Worm (Caenorhabditis elegans) whole organism, L4/young adult: ENCODE measurements around the gene jmjd-3.1.
"Not testable (repeated sequence)": the region's sequence is repeated elsewhere in the genome, so short reads cannot be mapped to it uniquely, and the experiment has no call there.

Experiments used
- W03F9.2 ChIP-seq: fragments of 150-350 bp; optimal IDR thresholded peaks from 2 replicates; lab custom pipeline; 2014; ENCODE audit warnings: missing biosample characterization, missing genetic modification characterization
- dao-5 ChIP-seq: sonication (generic microtip); optimal IDR thresholded peaks from 2 replicates; lab custom pipeline; 2016; ENCODE audit warnings: missing genotype, missing genetic modification characterization, moderate library complexity, missing compliant biosample characterization
- him-1 ChIP-seq: sonication (generic microtip); optimal IDR thresholded peaks from 2 replicates; lab custom pipeline; 2016; ENCODE audit warnings: missing genotype, missing genetic modification reagents, missing genetic modification characterization, missing compliant biosample characterization

The jmjd-3.1 gene

ce11 chrX:8584825-8585384 lies 14.1 kb downstream of the jmjd-3.1 start:
- no peak for TF ChIP-seq him-1 (tag; lab: Kevin White, UChicago)
- TF ChIP-seq W03F9.2 (tag; lab: Kevin White, UChicago): no peak
- no peak for TF ChIP-seq dao-5

ce11 chrX:8585837-8586236 lies 15.0 kb downstream of the jmjd-3.1 start, which contains the start of gene F18E9.3:
Gene F18E9.3 (plus strand): TSS chrX:8586147.
- TF ChIP-seq W03F9.2 (tag; lab: Kevin White, UChicago) (no peak), dao-5 (no peak), him-1 (tag; lab: Kevin White, UChicago) (no peak)

- TF ChIP-seq W03F9.2 (tag; lab: Kevin White, UChicago) (no peak), him-1 (tag; lab: Kevin White, UChicago) (no peak), dao-5 (no peak)
Measured at ce11 chrX:8592881-8593280, 22.0 kb downstream of the jmjd-3.1 start, which contains the start of gene nlp-7. Gene nlp-7 (plus strand): TSS chrX:8593181.

- no peak for TF ChIP-seq dao-5
- TF ChIP-seq him-1 (tag; lab: Kevin White, UChicago): no peak
- no peak for TF ChIP-seq W03F9.2 (tag; lab: Kevin White, UChicago)
Measured at ce11 chrX:8597647-8598046, 26.8 kb downstream of the jmjd-3.1 start, which contains the start of gene F18E9.7. Gene F18E9.7 (minus strand): TSS chrX:8597747.

ce11 chrX:8598491-8598890 lies 27.6 kb downstream of the jmjd-3.1 start:
- TF ChIP-seq him-1 (tag; lab: Kevin White, UChicago) (no peak), dao-5 (no peak), W03F9.2 (tag; lab: Kevin White, UChicago) (no peak)

ce11 chrX:8599725-8600124 lies 28.9 kb downstream of the jmjd-3.1 start:
- TF ChIP-seq W03F9.2 (tag; lab: Kevin White, UChicago) (no peak), dao-5 (no peak), him-1 (tag; lab: Kevin White, UChicago) (no peak)

ce11 chrX:8601235-8601634 lies 30.4 kb downstream of the jmjd-3.1 start, which contains the start of gene F18E9.1:
Gene F18E9.1 (plus strand): TSS chrX:8601535.
- no peak for TF ChIP-seq W03F9.2 (tag; lab: Kevin White, UChicago)
- no peak for TF ChIP-seq dao-5
- TF ChIP-seq him-1 (tag; lab: Kevin White, UChicago): no peak

- TF ChIP-seq W03F9.2 (tag; lab: Kevin White, UChicago): no peak
- no peak for TF ChIP-seq dao-5
- TF ChIP-seq him-1 (tag; lab: Kevin White, UChicago): no peak
Measured at ce11 chrX:8602722-8603427, 32.0 kb downstream of the jmjd-3.1 start.

ce11 chrX:8604160-8604559 lies 33.3 kb downstream of the jmjd-3.1 start:
- TF ChIP-seq W03F9.2 (tag; lab: Kevin White, UChicago) (no peak), dao-5 (no peak), him-1 (tag; lab: Kevin White, UChicago) (no peak)

ce11 chrX:8605005-8605404 lies 34.2 kb downstream of the jmjd-3.1 start, which contains the start of the genes H35N09.2 and H35N09.1:
Gene H35N09.2 (minus strand): TSS chrX:8605058.
Gene H35N09.1 (plus strand): TSS chrX:8605339.
- TF ChIP-seq him-1 (tag; lab: Kevin White, UChicago) (no peak), dao-5 (no peak), W03F9.2 (tag; lab: Kevin White, UChicago) (no peak)

- TF ChIP-seq dao-5: peak; percentile 12
- TF ChIP-seq W03F9.2 (tag; lab: Kevin White, UChicago): no peak
- no peak for TF ChIP-seq him-1 (tag; lab: Kevin White, UChicago)
Measured at ce11 chrX:8608756-8609155, 37.9 kb downstream of the jmjd-3.1 start.

- not testable (repeated sequence) for TF ChIP-seq him-1 (tag; lab: Kevin White, UChicago); dao-5; W03F9.2 (tag; lab: Kevin White, UChicago)
Measured at ce11 chrX:8610606-8611005, 39.8 kb downstream of the jmjd-3.1 start, which contains the start of gene K01A12.4. Gene K01A12.4 (plus strand): TSS chrX:8610906.

ce11 chrX:8612278-8612677 lies 41.4 kb downstream of the jmjd-3.1 start:
- no peak for TF ChIP-seq W03F9.2 (tag; lab: Kevin White, UChicago)
- no peak for TF ChIP-seq dao-5
- no peak for TF ChIP-seq him-1 (tag; lab: Kevin White, UChicago)

ce11 chrX:8613053-8613452 lies 42.2 kb downstream of the jmjd-3.1 start, which contains the start of gene K01A12.2:
Gene K01A12.2 (plus strand): TSS chrX:8613353.
- TF ChIP-seq him-1 (tag; lab: Kevin White, UChicago) (no peak), W03F9.2 (tag; lab: Kevin White, UChicago) (no peak), dao-5 (no peak)
